Fruit fly (Drosophila melanogaster) whole organism, embryonic: Measurements from ENCODE around the gene mRpL30.
A peak's percentile ranks its signal among the peaks of the same experiment; 100 is the strongest.

Source experiments
- B-H1 ChIP-seq: fragments of 200-800 bp; sonication (Bioruptor generic); IDR thresholded peaks from 3 replicates; pipeline ENCODE4 v1.3.6; 2022; ENCODE audit warnings: missing biosample characterization, missing genetic modification characterization
- Bgb ChIP-seq: fragments of 200-800 bp; sonication (Bioruptor generic); IDR thresholded peaks from 2 replicates; pipeline ENCODE4 v1.3.6; 2022; ENCODE audit warnings: missing biosample characterization, missing genetic modification characterization; ENCODE audit not compliant: partially characterized antibody
- CG10565 ChIP-seq: fragments of 200-800 bp; sonication (Bioruptor generic); optimal IDR thresholded peaks from 3 replicates; lab custom pipeline; 2016; ENCODE audit warnings: missing biosample characterization, mild to moderate bottlenecking, missing genetic modification characterization
- CG11247 ChIP-seq: fragments of 200-800 bp; sonication (Bioruptor generic); IDR thresholded peaks from 2 replicates; pipeline ENCODE4 v1.3.6; 2022; ENCODE audit warnings: missing biosample characterization, missing genetic modification characterization
- CG12659 ChIP-seq: fragments of 200-800 bp; sonication (Bioruptor generic); optimal IDR thresholded peaks from 3 replicates; lab custom pipeline; 2017; ENCODE audit warnings: mild to moderate bottlenecking, missing biosample characterization, missing genetic modification reagents, missing genetic modification characterization
- CG12942 ChIP-seq: fragments of 200-800 bp; sonication (Bioruptor generic); optimal IDR thresholded peaks from 3 replicates; lab custom pipeline; 2016; ENCODE audit warnings: missing biosample characterization, missing genetic modification characterization
- CG13894 ChIP-seq: fragments of 200-800 bp; sonication (Bioruptor generic); optimal IDR thresholded peaks from 3 replicates; lab custom pipeline; 2018; ENCODE audit warnings: missing biosample characterization, mild to moderate bottlenecking, missing genetic modification characterization, moderate library complexity
- CG15479 ChIP-seq: fragments of 200-800 bp; sonication (Bioruptor generic); optimal IDR thresholded peaks from 3 replicates; lab custom pipeline; 2019; ENCODE audit warnings: missing biosample characterization, mild to moderate bottlenecking, missing genetic modification characterization, moderate library complexity
- CG1603 ChIP-seq: fragments of 200-800 bp; sonication (Bioruptor generic); optimal IDR thresholded peaks from 2 replicates; lab custom pipeline; 2019; ENCODE audit warnings: missing biosample characterization, mild to moderate bottlenecking, missing genetic modification characterization, moderate library complexity
- CG16813 ChIP-seq: fragments of 200-800 bp; sonication (Bioruptor generic); IDR thresholded peaks from 3 replicates; pipeline ENCODE4 v1.3.6; 2022; ENCODE audit warnings: missing biosample characterization, missing genetic modification characterization; ENCODE audit not compliant: partially characterized antibody
- CG17328 ChIP-seq: fragments of 200-800 bp; sonication (Bioruptor generic); IDR thresholded peaks from 2 replicates; pipeline ENCODE4 v1.3.6; 2022; ENCODE audit warnings: missing biosample characterization, missing genetic modification characterization
- CG17829 ChIP-seq: fragments of 200-800 bp; optimal IDR thresholded peaks from 2 replicates; lab custom pipeline; 2019; ENCODE audit warnings: missing biosample characterization, mild to moderate bottlenecking, missing genetic modification characterization, moderate library complexity
- CG1792 ChIP-seq: fragments of 200-800 bp; sonication (Bioruptor generic); optimal IDR thresholded peaks from 2 replicates; lab custom pipeline; 2016; ENCODE audit warnings: missing biosample characterization, missing genetic modification characterization
- CG34224 ChIP-seq: fragments of 200-800 bp; sonication (Bioruptor generic); IDR thresholded peaks from 3 replicates; pipeline ENCODE4 v1.3.6; 2022; ENCODE audit warnings: missing biosample characterization, missing genetic modification characterization; ENCODE audit not compliant: partially characterized antibody
- CG3838 ChIP-seq: fragments of 200-800 bp; sonication (Bioruptor generic); optimal IDR thresholded peaks from 3 replicates; lab custom pipeline; 2016; ENCODE audit warnings: missing biosample characterization, missing genetic modification characterization
- CG4282 ChIP-seq: fragments of 200-800 bp; sonication (Bioruptor generic); optimal IDR thresholded peaks from 2 replicates; lab custom pipeline; 2016; ENCODE audit warnings: missing biosample characterization, missing genetic modification characterization
- CG4328 ChIP-seq: fragments of 200-800 bp; sonication (Bioruptor generic); optimal IDR thresholded peaks from 3 replicates; lab custom pipeline; 2017; ENCODE audit warnings: missing biosample characterization, missing genetic modification reagents, missing genetic modification characterization
- CG4730 ChIP-seq: fragments of 200-800 bp; sonication (Bioruptor generic); IDR thresholded peaks from 2 replicates; pipeline ENCODE4 v1.3.6; 2022; ENCODE audit warnings: missing biosample characterization, missing genetic modification characterization
- CG6791 ChIP-seq: fragments of 200-800 bp; sonication (Bioruptor generic); IDR thresholded peaks from 3 replicates; pipeline ENCODE4 v1.3.6; 2022; ENCODE audit warnings: missing biosample characterization, missing genetic modification characterization; ENCODE audit not compliant: partially characterized antibody
- CG8388 ChIP-seq: fragments of 200-800 bp; sonication (Bioruptor generic); optimal IDR thresholded peaks from 2 replicates; lab custom pipeline; 2019; ENCODE audit warnings: missing biosample characterization, mild to moderate bottlenecking, missing genetic modification characterization, moderate library complexity
- CG8478 ChIP-seq: fragments of >200 bp; optimal IDR thresholded peaks from 2 replicates; lab custom pipeline; 2018
- CG9797 ChIP-seq: fragments of 200-800 bp; sonication (Bioruptor generic); optimal IDR thresholded peaks from 3 replicates; lab custom pipeline; 2018; ENCODE audit warnings: missing biosample characterization, mild to moderate bottlenecking, missing genetic modification characterization
- Dfd ChIP-seq, 2 experiments: fragments of >200 bp; optimal IDR thresholded peaks; 2 replicates each; lab custom pipeline; 2017; ENCODE audit warnings: missing biosample characterization in 2 of 2, missing genetic modification characterization in 2 of 2
- Doc3 ChIP-seq: fragments of 200-800 bp; sonication (Bioruptor generic); IDR thresholded peaks from 3 replicates; pipeline ENCODE4 v1.3.6; 2022; ENCODE audit warnings: missing biosample characterization, missing genetic modification characterization; ENCODE audit not compliant: partially characterized antibody
- ERR ChIP-seq: fragments of 200-800 bp; sonication (Bioruptor generic); optimal IDR thresholded peaks from 2 replicates; lab custom pipeline; 2016; ENCODE audit warnings: missing biosample characterization, missing genetic modification characterization
- Ets97D ChIP-seq: fragments of 200-800 bp; sonication (Bioruptor generic); optimal IDR thresholded peaks from 3 replicates; lab custom pipeline; 2016; ENCODE audit warnings: missing biosample characterization, missing genetic modification characterization
- Gug ChIP-seq: fragments of 200-800 bp; sonication (Bioruptor generic); IDR thresholded peaks from 4 replicates; pipeline ENCODE4 v1.3.6; 2022; ENCODE audit warnings: missing biosample characterization, missing genetic modification characterization
- HLHmδ ChIP-seq: fragments of 200-800 bp; sonication (Bioruptor generic); optimal IDR thresholded peaks from 2 replicates; lab custom pipeline; 2018; ENCODE audit warnings: missing biosample characterization, mild to moderate bottlenecking, missing genetic modification characterization, moderate library complexity
- Hmr ChIP-seq: fragments of 200-800 bp; sonication (Bioruptor generic); optimal IDR thresholded peaks from 3 replicates; lab custom pipeline; 2017; ENCODE audit warnings: mild to moderate bottlenecking, missing biosample characterization, missing genetic modification reagents, missing genetic modification characterization
- Scr ChIP-seq: fragments of 200-800 bp; sonication (Bioruptor generic); IDR thresholded peaks from 2 replicates; pipeline ENCODE4 v1.3.6; 2022; ENCODE audit warnings: missing biosample characterization, missing genetic modification characterization; ENCODE audit not compliant: partially characterized antibody
- Ssrp ChIP-seq: fragments of 200-800 bp; sonication (Bioruptor generic); optimal IDR thresholded peaks from 2 replicates; lab custom pipeline; 2018; ENCODE audit warnings: missing biosample characterization, mild to moderate bottlenecking, missing genetic modification characterization, moderate library complexity
- Xrp1 ChIP-seq: fragments of 200-800 bp; sonication (Bioruptor generic); IDR thresholded peaks from 2 replicates; pipeline ENCODE4 v1.3.6; 2022; ENCODE audit warnings: missing biosample characterization, missing genetic modification characterization
- ems ChIP-seq: fragments of 200-800 bp; sonication (Bioruptor generic); optimal IDR thresholded peaks from 3 replicates; lab custom pipeline; 2016; ENCODE audit warnings: missing biosample characterization, missing genetic modification characterization
- grn ChIP-seq: fragments of 200-800 bp; sonication (Bioruptor generic); optimal IDR thresholded peaks from 3 replicates; lab custom pipeline; 2017; ENCODE audit warnings: missing biosample characterization, missing genetic modification characterization
- gsb ChIP-seq: fragments of 200-800 bp; sonication (Bioruptor generic); IDR thresholded peaks from 2 replicates; pipeline ENCODE4 v1.3.6; 2022; ENCODE audit warnings: missing biosample characterization, missing genetic modification characterization
- hkb ChIP-seq, 2 experiments: fragments of 200-800 bp in 1 of 2; fragments of >200 bp in 1 of 2; sonication (Bioruptor generic) in 1 of 2; IDR thresholded peaks in 1 of 2; optimal IDR thresholded peaks in 1 of 2; 2 replicates each; pipeline versions ENCODE4 v1.3.6 to Lab custom; 2017 to 2022; ENCODE audit warnings: missing biosample characterization in 1 of 2, missing genetic modification characterization in 1 of 2
- knrl ChIP-seq: fragments of 200-800 bp; sonication (Bioruptor generic); IDR thresholded peaks from 3 replicates; pipeline ENCODE4 v1.3.6; 2022; ENCODE audit warnings: missing biosample characterization, missing genetic modification characterization; ENCODE audit not compliant: partially characterized antibody
- lab ChIP-seq: fragments of 200-800 bp; sonication (Bioruptor generic); optimal IDR thresholded peaks from 3 replicates; lab custom pipeline; 2017; ENCODE audit warnings: missing biosample characterization, missing genetic modification characterization, mild to moderate bottlenecking, moderate library complexity, missing genetic modification reagents
- lmd ChIP-seq: fragments of 200-800 bp; sonication (Bioruptor generic); IDR thresholded peaks from 2 replicates; pipeline ENCODE4 v1.3.6; 2022; ENCODE audit warnings: missing biosample characterization, missing genetic modification characterization
- lola ChIP-seq, 3 experiments: fragments of >200 bp in 2 of 3; fragments of 200-800 bp in 1 of 3; sonication (Bioruptor generic) in 1 of 3; optimal IDR thresholded peaks; 2 replicates each; lab custom pipeline; 2017 to 2019; ENCODE audit warnings: missing biosample characterization in 3 of 3, missing genetic modification characterization in 3 of 3, mild to moderate bottlenecking in 1 of 3, moderate library complexity in 1 of 3
- p53 ChIP-seq: fragments of 200-800 bp; sonication (Bioruptor generic); optimal IDR thresholded peaks from 2 replicates; lab custom pipeline; 2016; ENCODE audit warnings: missing biosample characterization, missing genetic modification characterization
- pan ChIP-seq, 4 experiments: fragments of >200 bp in 3 of 4; fragments of 200-800 bp in 1 of 4; sonication (Bioruptor generic) in 1 of 4; optimal IDR thresholded peaks in 3 of 4; IDR thresholded peaks in 1 of 4; 2 replicates each; pipeline versions ENCODE4 v1.3.6 to Lab custom; 2017 to 2022; ENCODE audit warnings: missing biosample characterization in 2 of 4, missing genetic modification characterization in 2 of 4, mixed read lengths in 1 of 4
- phol ChIP-seq: fragments of 200-800 bp; sonication (Bioruptor generic); optimal IDR thresholded peaks from 3 replicates; lab custom pipeline; 2018; ENCODE audit warnings: missing biosample characterization, mild to moderate bottlenecking, missing genetic modification characterization, moderate library complexity
- sima ChIP-seq: fragments of 200-800 bp; sonication (Bioruptor generic); optimal IDR thresholded peaks from 2 replicates; lab custom pipeline; 2016; ENCODE audit warnings: missing biosample characterization, missing genetic modification characterization
- slou ChIP-seq: fragments of 200-800 bp; sonication (Bioruptor generic); optimal IDR thresholded peaks from 3 replicates; lab custom pipeline; 2016; ENCODE audit warnings: missing biosample characterization, missing genetic modification characterization
- tin ChIP-seq: fragments of 200-800 bp; sonication (Bioruptor generic); optimal IDR thresholded peaks from 3 replicates; lab custom pipeline; 2016; ENCODE audit warnings: missing biosample characterization, missing genetic modification characterization
- unpg ChIP-seq: fragments of 200-800 bp; sonication (Bioruptor generic); optimal IDR thresholded peaks from 3 replicates; lab custom pipeline; 2018; ENCODE audit warnings: missing biosample characterization, mild to moderate bottlenecking, missing genetic modification characterization, moderate library complexity

Gene mRpL30

dm6 chrX:4687778-4688399 lies 40.2 kb downstream of the mRpL30 start, which contains the start of gene ctp (continued):
- TF ChIP-seq tin (GFP tag; lab: Kevin White, UChicago) = peak; percentile 14
- TF ChIP-seq CG13894 (tag; lab: Kevin White, UChicago) = peak; percentile 77
- TF ChIP-seq Gug (GFP tag; lab: Robert Waterston, UW) = no peak
- no peak for TF ChIP-seq CG4328 (GFP tag; lab: Kevin White, UChicago)
- no peak for TF ChIP-seq gsb (GFP tag; lab: Robert Waterston, UW)
- no peak for TF ChIP-seq CG3838 (GFP tag; lab: Kevin White, UChicago)
- TF ChIP-seq p53 = peak; percentile 37
- no peak for TF ChIP-seq CG8478 (lab: Kevin White, UChicago)
- no peak for TF ChIP-seq CG10565 (GFP tag; lab: Kevin White, UChicago)
- peak; percentile 28 for TF ChIP-seq HLHmδ (GFP tag; lab: Kevin White, UChicago)
- TF ChIP-seq hkb (optimal IDR thresholded peaks at IDR 0.05; lab: Kevin White, UChicago) = no peak
- TF ChIP-seq hkb (GFP tag; IDR thresholded peaks at IDR 0.05; lab: Robert Waterston, UW) = peak; percentile 44; the same call in 1 of the 2 replicates
- peak; percentile 79 for TF ChIP-seq CG12659 (GFP tag; lab: Kevin White, UChicago)
- peak; percentile 44; the same call in 1 of the 2 replicates for TF ChIP-seq Xrp1
- no peak for TF ChIP-seq CG12942 (GFP tag; lab: Kevin White, UChicago)
- TF ChIP-seq CG17328 = peak; percentile 38; the same call in 1 of the 2 replicates
- TF ChIP-seq phol = peak; percentile 41
- TF ChIP-seq CG11247 (GFP tag; lab: Robert Waterston, UW) = 0 out of 2 replicates have a peak, but pooled peaks have one; percentile 27
- TF ChIP-seq CG1603 (tag; lab: Kevin White, UChicago) = peak; percentile 75
- TF ChIP-seq CG6791 = peak; percentile 58; the same call in 2 of the 3 replicates
- no peak for TF ChIP-seq grn (GFP tag; lab: Kevin White, UChicago)
- no peak for TF ChIP-seq Dfd (GFP tag; optimal IDR thresholded peaks at IDR 0.05; lab: Kevin White, UChicago)
- TF ChIP-seq CG4282 = peak; percentile 48
- TF ChIP-seq CG8388 (GFP tag; lab: Kevin White, UChicago) = peak; percentile 34
- peak; percentile 56 for TF ChIP-seq CG17829 (tag; lab: Kevin White, UChicago)
- TF ChIP-seq sima (GFP tag; lab: Kevin White, UChicago) = no peak
- TF ChIP-seq B-H1 = no peak
- TF ChIP-seq lola (GFP tag; optimal IDR thresholded peaks at IDR 0.05; lab: Kevin White, UChicago) = no peak
- TF ChIP-seq knrl (GFP tag; lab: Robert Waterston, UW) = peak; percentile 38
- no peak for TF ChIP-seq pan (optimal IDR thresholded peaks at IDR 0.05; lab: Kevin White, UChicago)
- TF ChIP-seq pan (GFP tag; optimal IDR thresholded peaks at IDR 0.05 in 1 of 2, IDR thresholded peaks at IDR 0.05 in 1 of 2) = no peak
- peak; percentile 23; the same call in 1 of the 2 replicates for TF ChIP-seq lmd
- TF ChIP-seq Ssrp (tag; lab: Kevin White, UChicago) = no peak
- TF ChIP-seq CG16813 (GFP tag; lab: Robert Waterston, UW) = peak; percentile 76
- TF ChIP-seq Bgb (GFP tag; lab: Robert Waterston, UW) = peak; percentile 67
- peak; percentile 35 for TF ChIP-seq unpg (GFP tag; lab: Kevin White, UChicago)
- TF ChIP-seq slou (GFP tag; lab: Kevin White, UChicago) = no peak
- TF ChIP-seq lab (GFP tag; lab: Kevin White, UChicago) = peak; percentile 65
- peak; percentile 65; the same call in 2 of the 3 replicates for TF ChIP-seq Doc3 (GFP tag; lab: Robert Waterston, UW)
- no peak for TF ChIP-seq CG4730 (GFP tag; lab: Robert Waterston, UW)
- peak; percentile 23 for TF ChIP-seq ems (GFP tag; lab: Kevin White, UChicago)
- TF ChIP-seq ERR (GFP tag; lab: Kevin White, UChicago) = peak; percentile 34
- TF ChIP-seq Ets97D = peak; percentile 16
- TF ChIP-seq CG1792 (GFP tag; lab: Kevin White, UChicago) = no peak
- TF ChIP-seq CG9797 (GFP tag; lab: Kevin White, UChicago) = peak; percentile 11
- TF ChIP-seq Hmr (GFP tag; lab: Kevin White, UChicago) = peak; percentile 57
- TF ChIP-seq Scr = peak; percentile 72
- TF ChIP-seq CG15479 (GFP tag; lab: Kevin White, UChicago) = no peak
- peak; percentile 69 for TF ChIP-seq CG34224
